Fruit fly (Drosophila melanogaster): ENCODE results near the gene Act87E.

dm6 chr3R:13453955-13454354 lies 28.2 kb downstream of the Act87E start:
- TF ChIP-seq woc (GFP tag; optimal IDR thresholded peaks at IDR 0.05) = no peak
- TF ChIP-seq brk (GFP tag; optimal IDR thresholded peaks at IDR 0.05) = no peak
- TF ChIP-seq br (GFP tag; optimal IDR thresholded peaks at IDR 0.05) = no peak
- no peak for TF ChIP-seq Rel (GFP tag; optimal IDR thresholded peaks at IDR 0.05)
- TF ChIP-seq Rel (tag; optimal IDR thresholded peaks at IDR 0.05) = no peak
- no peak for TF ChIP-seq Hnf4 (GFP tag; optimal IDR thresholded peaks at IDR 0.05)
- TF ChIP-seq dsf (GFP tag; optimal IDR thresholded peaks at IDR 0.05; ENCODE audit: borderline replicate concordance) = no peak
- TF ChIP-seq Mio (GFP tag; optimal IDR thresholded peaks at IDR 0.05) = no peak
- no peak for TF ChIP-seq CG32264 (GFP tag; optimal IDR thresholded peaks at IDR 0.05)
- no peak for TF ChIP-seq sage (GFP tag; optimal IDR thresholded peaks at IDR 0.05)
- no peak for TF ChIP-seq foxo (GFP tag; optimal IDR thresholded peaks at IDR 0.05)
- no peak for TF ChIP-seq usp (GFP tag; optimal IDR thresholded peaks at IDR 0.05)
- TF ChIP-seq Hr83 (GFP tag; optimal IDR thresholded peaks at IDR 0.05; ENCODE audit: poor library complexity, severe bottlenecking) = no peak
